Worm (Caenorhabditis elegans): ENCODE measurements around the gene nas-25.

DNA sequence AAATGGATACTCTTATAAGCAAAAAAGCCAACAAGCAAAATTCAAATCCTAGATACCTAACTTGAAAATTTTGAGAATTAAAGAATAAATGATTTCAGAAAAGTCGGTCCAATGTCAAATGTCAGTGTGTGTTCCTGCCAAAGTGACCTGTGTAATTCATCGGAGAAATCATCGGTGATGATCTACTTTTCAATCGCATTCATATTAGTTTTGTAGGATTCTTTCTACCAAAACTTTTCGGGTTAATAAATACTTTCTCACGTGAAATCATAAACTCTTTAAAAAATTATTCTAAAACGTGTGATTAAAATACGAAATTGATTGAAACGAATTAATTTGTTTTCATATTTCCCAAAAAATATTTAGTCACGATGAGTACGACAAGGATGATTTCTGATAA is 13.2 kb downstream of the nas-25 start, which contains the start of gene F46C5.7:
- TF ChIP-seq mep-1 (tag; optimal IDR thresholded peaks at IDR 0.05): no peak
- TF ChIP-seq dpl-1 (GFP tag; optimal IDR thresholded peaks at IDR 0.05): no peak
- no peak for TF ChIP-seq sptf-1 (tag; optimal IDR thresholded peaks at IDR 0.05)
- TF ChIP-seq snpc-4 (tag; optimal IDR thresholded peaks at IDR 0.05): no peak
- TF ChIP-seq ama-1 (optimal IDR thresholded peaks at IDR 0.05): no peak
- no peak for TF ChIP-seq jun-1 (tag; optimal IDR thresholded peaks at IDR 0.05)
- no peak for TF ChIP-seq lsy-2 (tag; optimal IDR thresholded peaks at IDR 0.05)
- TF ChIP-seq unc-62 (GFP tag; optimal IDR thresholded peaks at IDR 0.05): no peak
- no peak for TF ChIP-seq hlh-17 (GFP tag; optimal IDR thresholded peaks at IDR 0.05; ENCODE audit: borderline replicate concordance)
- TF ChIP-seq grh-1 (GFP tag; IDR thresholded peaks at IDR 0.05): no peak
- no peak for TF ChIP-seq unc-130 (tag; optimal IDR thresholded peaks at IDR 0.05)
- TF ChIP-seq nhr-11 (tag; optimal IDR thresholded peaks at IDR 0.05): no peak
- no peak for TF ChIP-seq zip-4 (GFP tag; optimal IDR thresholded peaks at IDR 0.05)

Measured in whole organism, L1 larva.